Worm (Caenorhabditis elegans) whole organism, L3 larva: ENCODE data around the gene F55B11.2.
"Not testable (repeated sequence)": the region's sequence is repeated elsewhere in the genome, so short reads cannot be mapped to it uniquely, and the experiment has no call there.

ENCODE experiments used
- aly-2 ChIP-seq: fragments of 150-350 bp; optimal IDR thresholded peaks from 2 replicates; lab custom pipeline; 2014; ENCODE audit warnings: missing biosample characterization, missing genetic modification characterization
- ama-1 ChIP-seq: fragments of 150-350 bp; optimal IDR thresholded peaks from 2 replicates; lab custom pipeline; 2018
- ceh-16 ChIP-seq: sonication (generic microtip); optimal IDR thresholded peaks from 2 replicates; lab custom pipeline; 2017; ENCODE audit warnings: missing biosample characterization, missing genetic modification characterization
- egl-27 ChIP-seq: sonication (generic microtip); optimal IDR thresholded peaks from 4 replicates; lab custom pipeline; 2017; ENCODE audit warnings: missing biosample characterization, missing genetic modification reagents, missing genetic modification characterization
- elt-1 ChIP-seq: fragments of 150-350 bp; optimal IDR thresholded peaks from 2 replicates; lab custom pipeline; 2014; ENCODE audit warnings: missing biosample characterization, missing genetic modification characterization
- elt-3 ChIP-seq, 3 experiments: fragments of 150-350 bp in 1 of 3; sonication (generic microtip) in 2 of 3; optimal IDR thresholded peaks; 2 replicates in 2 of 3; 4 replicates in 1 of 3; lab custom pipeline; 2014 to 2017; ENCODE audit warnings: missing biosample characterization in 3 of 3, missing genetic modification characterization in 3 of 3
- fos-1 ChIP-seq: fragments of 150-350 bp; optimal IDR thresholded peaks from 2 replicates; lab custom pipeline; 2014; ENCODE audit warnings: missing biosample characterization, missing genetic modification characterization
- mml-1 ChIP-seq: fragments of 150-350 bp; sonication (generic microtip); optimal IDR thresholded peaks from 3 replicates; lab custom pipeline; 2014; ENCODE audit warnings: missing biosample characterization, missing genetic modification characterization
- nfya-1 ChIP-seq: sonication (generic microtip); optimal IDR thresholded peaks from 2 replicates; lab custom pipeline; 2017; ENCODE audit warnings: missing genetic modification characterization, mild to moderate bottlenecking, missing compliant biosample characterization, antibody characterized with exemption, moderate library complexity; ENCODE audit not compliant: insufficient read depth
- nhr-11 ChIP-seq: fragments of 150-350 bp; optimal IDR thresholded peaks from 2 replicates; lab custom pipeline; 2014; ENCODE audit warnings: missing biosample characterization, missing genetic modification characterization
- nhr-23 ChIP-seq: fragments of 150-350 bp; optimal IDR thresholded peaks from 2 replicates; lab custom pipeline; 2014; ENCODE audit warnings: missing biosample characterization, missing genetic modification reagents, missing genetic modification characterization
- nhr-43 ChIP-seq: sonication (generic microtip); optimal IDR thresholded peaks from 2 replicates; lab custom pipeline; 2016; ENCODE audit warnings: mild to moderate bottlenecking, missing genetic modification characterization, missing compliant biosample characterization; ENCODE audit not compliant: poor library complexity, severe bottlenecking
- nhr-67 ChIP-seq: fragments of 150-350 bp; optimal IDR thresholded peaks from 2 replicates; lab custom pipeline; 2014; ENCODE audit warnings: missing biosample characterization, missing genetic modification characterization
- nhr-76 ChIP-seq: fragments of 150-350 bp; sonication (generic microtip); optimal IDR thresholded peaks from 5 replicates; lab custom pipeline; 2014; ENCODE audit warnings: missing biosample characterization, missing genetic modification characterization
- pha-4 ChIP-seq: fragments of 150-350 bp; optimal IDR thresholded peaks from 2 replicates; lab custom pipeline; 2014; ENCODE audit warnings: missing biosample characterization, missing genetic modification reagents, missing genetic modification characterization
- sea-2 ChIP-seq: fragments of 150-350 bp; sonication (generic microtip); optimal IDR thresholded peaks from 4 replicates; lab custom pipeline; 2014; ENCODE audit warnings: missing biosample characterization, missing genetic modification reagents, missing genetic modification characterization
- skn-1 ChIP-seq: fragments of 150-350 bp; optimal IDR thresholded peaks from 2 replicates; lab custom pipeline; 2014; ENCODE audit warnings: missing biosample characterization, missing genetic modification characterization
- ztf-11 ChIP-seq: fragments of 150-350 bp; optimal IDR thresholded peaks from 2 replicates; lab custom pipeline; 2014; ENCODE audit warnings: missing biosample characterization, missing genetic modification characterization

The F55B11.2 gene

DNA sequence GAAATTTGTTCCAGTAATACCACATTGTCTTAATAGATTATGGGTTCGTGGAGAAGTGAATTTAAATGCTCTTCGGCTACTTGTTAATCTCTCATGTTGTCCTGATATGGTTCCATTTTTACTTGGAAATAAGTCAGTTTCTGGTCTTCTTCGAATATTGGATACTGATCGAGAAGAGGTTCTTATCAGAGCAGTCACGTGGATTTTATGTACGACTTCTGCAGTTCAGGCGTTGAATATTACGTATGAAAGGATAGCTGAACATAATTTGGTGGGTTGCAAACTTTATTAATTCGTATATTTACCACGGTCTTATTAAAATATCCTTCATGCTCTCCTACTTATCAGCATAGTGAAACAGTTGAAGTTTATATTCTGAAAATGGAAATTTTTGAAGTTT, 45.2 kb downstream of the F55B11.2 start:
- TF ChIP-seq mml-1 (no peak), ama-1 (no peak), elt-1 (tag; lab: Kevin White, UChicago) (no peak), aly-2 (tag; lab: Kevin White, UChicago) (no peak), ztf-11 (tag; lab: Kevin White, UChicago) (no peak), sea-2 (GFP tag; lab: Kevin White, UChicago) (no peak), nhr-11 (no peak), nhr-43 (tag; lab: Kevin White, UChicago) (no peak), fos-1 (no peak)
- TF ChIP-seq, all 47 proteins: peak for 0

DNA sequence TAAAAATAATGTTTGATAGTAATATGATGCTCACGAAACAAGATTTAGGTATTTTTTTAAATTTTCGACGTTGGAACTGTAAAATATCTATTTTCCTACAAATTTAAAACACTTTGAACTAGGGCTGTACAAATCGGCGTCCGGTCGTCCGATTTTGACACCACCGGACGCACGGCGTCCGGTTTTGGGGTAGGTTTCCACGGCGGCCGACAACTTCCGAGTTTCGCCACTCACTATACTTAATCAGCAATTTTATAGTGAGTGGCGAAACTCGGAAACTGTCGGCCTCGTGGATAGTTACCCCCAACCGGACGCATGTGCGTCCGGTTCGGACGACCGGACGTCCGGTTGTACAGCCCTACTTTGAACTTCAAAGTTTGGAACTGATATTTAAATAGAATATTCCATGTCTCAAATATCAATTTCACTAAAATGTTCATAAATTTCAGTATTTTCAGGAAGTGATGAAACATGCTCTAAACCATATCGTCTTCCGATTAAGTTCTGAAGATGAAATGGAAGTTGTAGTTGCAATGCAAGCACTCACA, 45.8 kb downstream of the F55B11.2 start:
- TF ChIP-seq pha-4 (tag; lab: Kevin White, UChicago) (no peak), egl-27 (tag; lab: Kevin White, UChicago) (no peak), nhr-23 (tag; lab: Kevin White, UChicago) (no peak), skn-1 (tag; lab: Kevin White, UChicago) (no peak), nhr-67 (no peak), elt-3 (tag; optimal IDR thresholded peaks at IDR 0.05; lab: Kevin White, UChicago) (no peak), ceh-16 (tag; lab: Kevin White, UChicago) (no peak)
- TF ChIP-seq, all 47 proteins: peak for 0

DNA sequence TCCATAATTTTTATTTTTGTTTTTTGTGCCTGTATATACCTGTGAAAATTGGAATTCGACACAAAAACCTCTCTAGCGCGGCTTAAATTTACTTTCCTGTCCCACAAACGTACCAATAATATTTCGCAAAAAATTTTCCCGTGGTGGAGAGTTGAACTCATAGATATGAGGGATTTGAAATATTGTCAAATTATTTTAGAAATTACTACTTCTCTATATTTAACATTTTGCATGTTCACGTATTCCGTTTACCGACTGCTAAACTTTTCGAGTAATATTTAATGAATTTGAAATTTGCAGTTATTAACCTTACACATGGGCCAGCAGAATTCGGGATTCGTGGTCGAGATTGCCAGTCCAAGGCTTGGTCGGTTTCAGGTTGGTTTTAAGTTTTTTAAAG, 49.3 kb downstream of the F55B11.2 start, which contains the start of gene Y67A10A.7:
Gene Y67A10A.7, plus strand, starts transcription at position 301 of the 400 bp plus-strand sequence.
- TF ChIP-seq nfya-1 (tag; lab: Kevin White, UChicago); nhr-76 (tag; lab: Kevin White, UChicago); nhr-11: not testable (repeated sequence)
